Fruit fly (Drosophila melanogaster) whole organism, embryonic: Measurements from ENCODE around the gene Phb1.
A peak's percentile ranks its signal among the peaks of the same experiment; 100 is the strongest.

Source experiments
- Awh ChIP-seq: fragments of 200-800 bp; sonication (Bioruptor generic); IDR thresholded peaks from 2 replicates; pipeline ENCODE4, ENCODE4 v1.3.6; 2022; ENCODE audit warnings: missing biosample characterization, missing genetic modification characterization
- BEAF-32 ChIP-seq: fragments of 200-800 bp; sonication (Bioruptor generic); optimal IDR thresholded peaks from 3 replicates; lab custom pipeline; 2017; ENCODE audit warnings: missing biosample characterization, missing genetic modification characterization, mild to moderate bottlenecking, moderate library complexity, missing genetic modification reagents
- Bdp1 ChIP-seq: fragments of 200-800 bp; sonication (Bioruptor generic); optimal IDR thresholded peaks from 3 replicates; lab custom pipeline; 2016; ENCODE audit warnings: missing biosample characterization, missing genetic modification characterization
- CG10147 ChIP-seq: fragments of 200-800 bp; sonication (Bioruptor generic); optimal IDR thresholded peaks from 2 replicates; lab custom pipeline; 2019; ENCODE audit warnings: missing biosample characterization, mild to moderate bottlenecking, missing genetic modification characterization, moderate library complexity
- CG10267 ChIP-seq: fragments of 200-800 bp; sonication (Bioruptor generic); optimal IDR thresholded peaks from 2 replicates; lab custom pipeline; 2018; ENCODE audit warnings: missing biosample characterization, mild to moderate bottlenecking, missing genetic modification characterization, moderate library complexity
- CG12391 ChIP-seq: fragments of 200-800 bp; sonication (Bioruptor generic); optimal IDR thresholded peaks from 3 replicates; lab custom pipeline; 2018; ENCODE audit warnings: missing biosample characterization, mild to moderate bottlenecking, missing genetic modification characterization, moderate library complexity
- CG13894 ChIP-seq: fragments of 200-800 bp; sonication (Bioruptor generic); optimal IDR thresholded peaks from 3 replicates; lab custom pipeline; 2018; ENCODE audit warnings: missing biosample characterization, mild to moderate bottlenecking, missing genetic modification characterization, moderate library complexity
- CG15514 ChIP-seq: fragments of 200-800 bp; sonication (Bioruptor generic); optimal IDR thresholded peaks from 3 replicates; lab custom pipeline; 2017; ENCODE audit warnings: missing biosample characterization, missing genetic modification characterization, mild to moderate bottlenecking, moderate library complexity, missing genetic modification reagents
- CG15696 ChIP-seq: fragments of 200-800 bp; sonication (Bioruptor generic); optimal IDR thresholded peaks from 2 replicates; lab custom pipeline; 2019; ENCODE audit warnings: missing biosample characterization, mild to moderate bottlenecking, missing genetic modification characterization, moderate library complexity
- CG17802 ChIP-seq: fragments of 200-800 bp; sonication (Bioruptor generic); optimal IDR thresholded peaks from 2 replicates; lab custom pipeline; 2018; ENCODE audit warnings: missing biosample characterization, mild to moderate bottlenecking, missing genetic modification characterization, moderate library complexity
- CG18599 ChIP-seq: fragments of 200-800 bp; sonication (Bioruptor generic); optimal IDR thresholded peaks from 3 replicates; lab custom pipeline; 2017; ENCODE audit warnings: missing biosample characterization, missing genetic modification characterization, mild to moderate bottlenecking, moderate library complexity, missing genetic modification reagents
- CG32772 ChIP-seq: fragments of 200-800 bp; sonication (Bioruptor generic); IDR thresholded peaks from 2 replicates; pipeline ENCODE4 v1.3.6; 2022; ENCODE audit warnings: missing biosample characterization, missing genetic modification characterization
- CG5180 ChIP-seq: fragments of 200-800 bp; sonication (Bioruptor generic); optimal IDR thresholded peaks from 3 replicates; lab custom pipeline; 2017; ENCODE audit warnings: missing biosample characterization, missing genetic modification characterization, mild to moderate bottlenecking, moderate library complexity, missing genetic modification reagents
- CG6175 ChIP-seq: fragments of 200-800 bp; sonication (Bioruptor generic); IDR thresholded peaks from 3 replicates; pipeline ENCODE4 v1.3.6; 2022; ENCODE audit warnings: missing biosample characterization, missing genetic modification characterization
- CG6689 ChIP-seq: fragments of 200-800 bp; sonication (Bioruptor generic); IDR thresholded peaks from 2 replicates; pipeline ENCODE4 v1.3.6; 2022; ENCODE audit warnings: missing biosample characterization, missing genetic modification characterization
- CG7963 ChIP-seq: fragments of 200-800 bp; sonication (Bioruptor generic); IDR thresholded peaks from 3 replicates; pipeline ENCODE4 v1.3.6; 2022; ENCODE audit warnings: missing biosample characterization, missing genetic modification characterization; ENCODE audit not compliant: partially characterized antibody
- CG8944 ChIP-seq: fragments of 200-800 bp; sonication (Bioruptor generic); optimal IDR thresholded peaks from 3 replicates; lab custom pipeline; 2016; ENCODE audit warnings: missing biosample characterization, missing genetic modification characterization
- CG9727 ChIP-seq: fragments of 200-800 bp; sonication (Bioruptor generic); optimal IDR thresholded peaks from 3 replicates; lab custom pipeline; 2017; ENCODE audit warnings: missing biosample characterization, mild to moderate bottlenecking, missing genetic modification characterization
- CoRest ChIP-seq: fragments of 200-800 bp; sonication (Bioruptor generic); optimal IDR thresholded peaks from 3 replicates; lab custom pipeline; 2018; ENCODE audit warnings: missing biosample characterization, mild to moderate bottlenecking, missing genetic modification characterization, moderate library complexity
- Drgx ChIP-seq: fragments of 200-800 bp; sonication (Bioruptor generic); IDR thresholded peaks from 2 replicates; pipeline ENCODE4 v1.3.6; 2022; ENCODE audit warnings: missing biosample characterization, missing genetic modification characterization
- E2f1 ChIP-seq: fragments of 200-800 bp; sonication (Bioruptor generic); IDR thresholded peaks from 2 replicates; pipeline ENCODE4 v1.3.6; 2022; ENCODE audit warnings: missing biosample characterization, missing genetic modification characterization
- Fer2 ChIP-seq: fragments of 200-800 bp; sonication (Bioruptor generic); optimal IDR thresholded peaks from 2 replicates; lab custom pipeline; 2018; ENCODE audit warnings: missing biosample characterization, mild to moderate bottlenecking, missing genetic modification characterization, moderate library complexity
- Fer3 ChIP-seq: fragments of 200-800 bp; sonication (Bioruptor generic); optimal IDR thresholded peaks from 2 replicates; lab custom pipeline; 2018; ENCODE audit warnings: missing biosample characterization, mild to moderate bottlenecking, missing genetic modification characterization, moderate library complexity
- Gsc ChIP-seq: fragments of 200-800 bp; sonication (Bioruptor generic); IDR thresholded peaks from 2 replicates; pipeline ENCODE4 v1.3.6; 2022; ENCODE audit warnings: missing biosample characterization, missing genetic modification characterization
- Hand ChIP-seq: fragments of 200-800 bp; sonication (Bioruptor generic); optimal IDR thresholded peaks from 2 replicates; lab custom pipeline; 2017; ENCODE audit warnings: mild to moderate bottlenecking, missing biosample characterization, missing genetic modification reagents, missing genetic modification characterization
- HmgZ ChIP-seq: fragments of 200-800 bp; sonication (Bioruptor generic); optimal IDR thresholded peaks from 2 replicates; lab custom pipeline; 2018; ENCODE audit warnings: missing biosample characterization, mild to moderate bottlenecking, missing genetic modification characterization
- Max ChIP-seq: fragments of 200-800 bp; sonication (Bioruptor generic); optimal IDR thresholded peaks from 2 replicates; lab custom pipeline; 2016; ENCODE audit warnings: missing biosample characterization, mild to moderate bottlenecking, missing genetic modification characterization
- NfI ChIP-seq: fragments of 200-800 bp; sonication (Bioruptor generic); optimal IDR thresholded peaks from 3 replicates; lab custom pipeline; 2018; ENCODE audit warnings: missing biosample characterization, mild to moderate bottlenecking, missing genetic modification characterization, moderate library complexity
- PHDP ChIP-seq: fragments of 200-800 bp; sonication (Bioruptor generic); optimal IDR thresholded peaks from 3 replicates; lab custom pipeline; 2018; ENCODE audit warnings: missing biosample characterization, mild to moderate bottlenecking, missing genetic modification characterization, moderate library complexity
- Ravus ChIP-seq: fragments of 200-800 bp; sonication (Bioruptor generic); IDR thresholded peaks from 2 replicates; pipeline ENCODE4 v1.3.6; 2022; ENCODE audit warnings: missing biosample characterization, missing genetic modification characterization
- Rfx ChIP-seq: fragments of 200-800 bp; sonication (Bioruptor generic); IDR thresholded peaks from 2 replicates; pipeline ENCODE4 v1.3.6; 2022; ENCODE audit warnings: missing biosample characterization, missing genetic modification characterization
- Side ChIP-seq: fragments of 200-800 bp; sonication (Bioruptor generic); optimal IDR thresholded peaks from 2 replicates; lab custom pipeline; 2016; ENCODE audit warnings: missing biosample characterization, missing genetic modification characterization
- aop ChIP-seq: fragments of 200-800 bp; sonication (Bioruptor generic); IDR thresholded peaks from 2 replicates; pipeline ENCODE4 v1.3.6; 2022; ENCODE audit warnings: missing biosample characterization, missing genetic modification characterization
- ap ChIP-seq: fragments of 200-800 bp; sonication (Bioruptor generic); IDR thresholded peaks from 2 replicates; pipeline ENCODE4 v1.3.6; 2022; ENCODE audit warnings: missing biosample characterization, missing genetic modification characterization
- chinmo ChIP-seq: fragments of 200-800 bp; sonication (Bioruptor generic); IDR thresholded peaks from 4 replicates; pipeline ENCODE4 v1.3.6; 2022; ENCODE audit warnings: missing biosample characterization, missing genetic modification characterization; ENCODE audit not compliant: partially characterized antibody
- dimm ChIP-seq: fragments of 200-800 bp; sonication (Bioruptor generic); IDR thresholded peaks from 2 replicates; pipeline ENCODE4 v1.3.6; 2022; ENCODE audit warnings: missing biosample characterization, missing genetic modification characterization
- dysf ChIP-seq: fragments of 200-800 bp; sonication (Bioruptor generic); IDR thresholded peaks from 3 replicates; pipeline ENCODE4 v1.3.6; 2022; ENCODE audit warnings: missing biosample characterization, missing genetic modification characterization
- ems ChIP-seq: fragments of 200-800 bp; sonication (Bioruptor generic); optimal IDR thresholded peaks from 3 replicates; lab custom pipeline; 2016; ENCODE audit warnings: missing biosample characterization, missing genetic modification characterization
- esg ChIP-seq: fragments of 200-800 bp; sonication (Bioruptor generic); conservative IDR thresholded peaks from 2 replicates; pipeline ENCODE4 v1.3.6; 2022; ENCODE audit warnings: missing biosample characterization, missing genetic modification characterization
- gem ChIP-seq: fragments of 200-800 bp; sonication (Bioruptor generic); optimal IDR thresholded peaks from 2 replicates; lab custom pipeline; 2019; ENCODE audit warnings: missing biosample characterization, mild to moderate bottlenecking, missing genetic modification characterization, moderate library complexity
- gsb-n ChIP-seq: fragments of 200-800 bp; sonication (Bioruptor generic); optimal IDR thresholded peaks from 3 replicates; lab custom pipeline; 2018; ENCODE audit warnings: missing biosample characterization, mild to moderate bottlenecking, missing genetic modification characterization
- insv ChIP-seq, 2 experiments: fragments of 200-800 bp; sonication (Bioruptor generic); optimal IDR thresholded peaks; 3 replicates each; lab custom pipeline; 2016 to 2018; ENCODE audit warnings: missing biosample characterization in 2 of 2, missing genetic modification characterization in 2 of 2
- inv ChIP-seq: fragments of 200-800 bp; sonication (Bioruptor generic); IDR thresholded peaks from 2 replicates; pipeline ENCODE4 v1.3.6; 2022; ENCODE audit warnings: missing biosample characterization, missing genetic modification characterization; ENCODE audit not compliant: partially characterized antibody
- oc ChIP-seq: fragments of 200-800 bp; sonication (Bioruptor generic); optimal IDR thresholded peaks from 2 replicates; lab custom pipeline; 2018; ENCODE audit warnings: missing biosample characterization, mild to moderate bottlenecking, missing genetic modification characterization, moderate library complexity
- p53 ChIP-seq: fragments of 200-800 bp; sonication (Bioruptor generic); optimal IDR thresholded peaks from 2 replicates; lab custom pipeline; 2016; ENCODE audit warnings: missing biosample characterization, missing genetic modification characterization
- sd ChIP-seq: fragments of 200-800 bp; sonication (Bioruptor generic); optimal IDR thresholded peaks from 3 replicates; lab custom pipeline; 2018; ENCODE audit warnings: missing biosample characterization, mild to moderate bottlenecking, missing genetic modification characterization, moderate library complexity
- slbo ChIP-seq: fragments of 200-800 bp; sonication (Bioruptor generic); IDR thresholded peaks from 2 replicates; pipeline ENCODE4 v1.3.6; 2022; ENCODE audit warnings: missing biosample characterization, missing genetic modification characterization
- tgo ChIP-seq: fragments of 200-800 bp; sonication (Bioruptor generic); IDR thresholded peaks from 3 replicates; pipeline ENCODE4 v1.3.6; 2022; ENCODE audit warnings: missing biosample characterization, missing genetic modification characterization
- trem ChIP-seq: fragments of 200-800 bp; optimal IDR thresholded peaks from 3 replicates; lab custom pipeline; 2019; ENCODE audit warnings: missing biosample characterization, mild to moderate bottlenecking, missing genetic modification characterization, moderate library complexity
- vvl ChIP-seq: fragments of 200-800 bp; sonication (Bioruptor generic); IDR thresholded peaks from 2 replicates; pipeline ENCODE4 v1.3.6; 2022; ENCODE audit warnings: missing biosample characterization, missing genetic modification characterization

Gene Phb1

DNA sequence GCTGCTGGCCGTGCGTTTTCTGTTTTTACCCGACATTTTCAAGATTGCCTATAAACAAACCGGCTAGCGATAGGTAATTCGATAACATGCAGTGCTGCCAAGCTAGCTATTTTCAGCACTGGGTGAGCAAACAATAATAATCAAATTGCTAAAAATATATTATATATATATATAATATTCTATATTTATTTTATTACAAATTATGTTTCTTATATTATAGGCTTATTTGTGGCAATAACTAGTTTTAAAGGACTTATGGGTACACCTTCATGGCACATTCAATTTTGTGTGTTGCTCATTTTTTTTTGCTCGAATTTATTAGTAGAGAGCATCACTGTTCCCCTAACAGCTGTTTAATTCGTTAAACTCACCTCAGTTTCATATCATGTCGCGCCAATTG is 3.2 kb upstream of the Phb1 start (continued):
- peak; percentile 43 for TF ChIP-seq CG9727 (GFP tag; lab: Kevin White, UChicago)
- peak; percentile 75 for TF ChIP-seq NfI (GFP tag; lab: Kevin White, UChicago)
- TF ChIP-seq CG6175 (GFP tag; lab: Robert Waterston, UW), result no peak
- TF ChIP-seq CG15696 (tag; lab: Kevin White, UChicago), result peak; percentile 72
- peak; percentile 66 for TF ChIP-seq Fer2 (tag; lab: Kevin White, UChicago)
- no peak for TF ChIP-seq ap (GFP tag; lab: Robert Waterston, UW)
- TF ChIP-seq HmgZ (tag; lab: Kevin White, UChicago), result peak; percentile 80
- peak; percentile 40 for TF ChIP-seq trem
- peak; percentile 73 for TF ChIP-seq CG10267 (tag; lab: Kevin White, UChicago)
- TF ChIP-seq Hand (GFP tag; lab: Kevin White, UChicago), result peak; percentile 23
- 0 out of 2 replicates have a peak, but pooled peaks have one; percentile 11 for TF ChIP-seq CG32772 (GFP tag; lab: Robert Waterston, UW)
- 0 out of 2 replicates have a peak, but pooled peaks have one; percentile 18 for TF ChIP-seq esg (GFP tag; lab: Robert Waterston, UW)
- TF ChIP-seq CG10147 (GFP tag; lab: Kevin White, UChicago), result peak; percentile 82
- TF ChIP-seq CoRest, result peak; percentile 88
- peak; percentile 29; the same call in 1 of the 2 replicates for TF ChIP-seq CG6689 (GFP tag; lab: Robert Waterston, UW)
- TF ChIP-seq BEAF-32 (GFP tag; lab: Kevin White, UChicago), result peak; percentile 23
- no peak for TF ChIP-seq ems (GFP tag; lab: Kevin White, UChicago)
- no peak for TF ChIP-seq dimm (GFP tag; lab: Robert Waterston, UW)
- peak; percentile 83 for TF ChIP-seq CG12391 (tag; lab: Kevin White, UChicago)
- peak; percentile 78 for TF ChIP-seq Rfx
- peak; percentile 56; the same call in 1 of the 3 replicates for TF ChIP-seq tgo (GFP tag; lab: Robert Waterston, UW)
- TF ChIP-seq CG18599, result peak; percentile 74

- TF ChIP-seq gsb-n, result no peak
- TF ChIP-seq dysf (GFP tag; lab: Robert Waterston, UW), result no peak; the same call in 1 of the 3 replicates
- no peak for TF ChIP-seq Ravus (GFP tag; lab: Robert Waterston, UW)
- TF ChIP-seq CG15514, result no peak
- no peak for TF ChIP-seq Bdp1 (GFP tag; lab: Kevin White, UChicago)
- TF ChIP-seq gem (tag; lab: Kevin White, UChicago), result no peak
- TF ChIP-seq vvl, result peak; percentile 37; the same call in 1 of the 2 replicates
- TF ChIP-seq Side (GFP tag; lab: Kevin White, UChicago), result peak; percentile 23
- TF ChIP-seq insv (GFP tag; optimal IDR thresholded peaks at IDR 0.05; lab: Kevin White, UChicago), result no peak
- no peak for TF ChIP-seq chinmo (GFP tag; lab: Robert Waterston, UW)
- no peak for TF ChIP-seq p53 (GFP tag; lab: Kevin White, UChicago)
- TF ChIP-seq CG5180 (GFP tag; lab: Kevin White, UChicago), result no peak
- TF ChIP-seq CG7963 (GFP tag; lab: Robert Waterston, UW), result no peak
- TF ChIP-seq Fer3 (tag; lab: Kevin White, UChicago), result peak; percentile 42
- no peak for TF ChIP-seq CG13894 (tag; lab: Kevin White, UChicago)
- TF ChIP-seq inv (GFP tag; lab: Robert Waterston, UW), result no peak
- TF ChIP-seq oc (tag; lab: Kevin White, UChicago), result no peak
- TF ChIP-seq CG8944 (GFP tag; lab: Kevin White, UChicago), result no peak
- no peak for TF ChIP-seq sd
- peak; percentile 12 for TF ChIP-seq PHDP (tag; lab: Kevin White, UChicago)
- no peak for TF ChIP-seq Gsc (GFP tag; lab: Robert Waterston, UW)
- no peak for TF ChIP-seq E2f1 (GFP tag; lab: Robert Waterston, UW)
- no peak for TF ChIP-seq CG17802 (tag; lab: Kevin White, UChicago)
- peak; percentile 46 for TF ChIP-seq slbo (GFP tag; lab: Robert Waterston, UW)
- TF ChIP-seq Max (GFP tag; lab: Kevin White, UChicago), result peak; percentile 9
- no peak for TF ChIP-seq Awh (GFP tag; lab: Robert Waterston, UW)
- peak; percentile 24 for TF ChIP-seq Drgx
- TF ChIP-seq aop, result no peak
These were observed 2.7 kb downstream of the Phb1 start for dm6 chr2L:19120984-19121383.
